Fruit fly (Drosophila melanogaster) whole organism, embryonic: ENCODE data around the gene mAcon2.

Experiments used
- Bgb ChIP-seq: fragments of 200-800 bp; sonication (Bioruptor generic); IDR thresholded peaks from 2 replicates; pipeline ENCODE4 v1.3.6; 2022; ENCODE audit warnings: missing biosample characterization, missing genetic modification characterization; ENCODE audit not compliant: partially characterized antibody
- CG12769 ChIP-seq: fragments of 200-800 bp; sonication (Bioruptor generic); optimal IDR thresholded peaks from 2 replicates; lab custom pipeline; 2019; ENCODE audit warnings: missing biosample characterization, mild to moderate bottlenecking, missing genetic modification characterization, moderate library complexity
- CG14710 ChIP-seq: fragments of 200-800 bp; sonication (Bioruptor generic); optimal IDR thresholded peaks from 3 replicates; lab custom pipeline; 2019; ENCODE audit warnings: missing biosample characterization, mild to moderate bottlenecking, missing genetic modification characterization, moderate library complexity
- CG2712 ChIP-seq: fragments of 200-800 bp; optimal IDR thresholded peaks from 3 replicates; lab custom pipeline; 2019; ENCODE audit warnings: missing biosample characterization, mild to moderate bottlenecking, missing genetic modification characterization, moderate library complexity
- CG31388 ChIP-seq: fragments of 200-800 bp; sonication (Bioruptor generic); optimal IDR thresholded peaks from 2 replicates; lab custom pipeline; 2016; ENCODE audit warnings: missing biosample characterization, missing genetic modification characterization
- CG32772 ChIP-seq: fragments of 200-800 bp; sonication (Bioruptor generic); IDR thresholded peaks from 2 replicates; pipeline ENCODE4 v1.3.6; 2022; ENCODE audit warnings: missing biosample characterization, missing genetic modification characterization
- CG3281 ChIP-seq: fragments of 200-800 bp; sonication (Bioruptor generic); optimal IDR thresholded peaks from 3 replicates; lab custom pipeline; 2017; ENCODE audit warnings: missing biosample characterization, mild to moderate bottlenecking, missing genetic modification characterization
- CG33213 ChIP-seq: fragments of 200-800 bp; sonication (Bioruptor generic); optimal IDR thresholded peaks from 3 replicates; lab custom pipeline; 2016; ENCODE audit warnings: missing biosample characterization, missing genetic modification characterization
- CG34376 ChIP-seq: fragments of 200-800 bp; sonication (Bioruptor generic); optimal IDR thresholded peaks from 2 replicates; lab custom pipeline; 2018; ENCODE audit warnings: missing biosample characterization, mild to moderate bottlenecking, missing genetic modification characterization
- CG3838 ChIP-seq: fragments of 200-800 bp; sonication (Bioruptor generic); optimal IDR thresholded peaks from 3 replicates; lab custom pipeline; 2016; ENCODE audit warnings: missing biosample characterization, missing genetic modification characterization
- CG3995 ChIP-seq: fragments of 200-800 bp; sonication (Bioruptor generic); optimal IDR thresholded peaks from 3 replicates; lab custom pipeline; 2016; ENCODE audit warnings: missing biosample characterization, missing genetic modification characterization
- CG5953 ChIP-seq: fragments of 200-800 bp; sonication (Bioruptor generic); IDR thresholded peaks from 2 replicates; pipeline ENCODE4 v1.3.6; 2022; ENCODE audit warnings: missing biosample characterization, missing genetic modification characterization
- CG8359 ChIP-seq: fragments of 200-800 bp; sonication (Bioruptor generic); optimal IDR thresholded peaks from 2 replicates; lab custom pipeline; 2017; ENCODE audit warnings: missing biosample characterization, mild to moderate bottlenecking, missing genetic modification characterization, borderline replicate concordance
- D ChIP-seq, 2 experiments: fragments of 200-800 bp in 1 of 2; fragments of >200 bp in 1 of 2; sonication (Bioruptor generic) in 1 of 2; optimal IDR thresholded peaks; 2 replicates in 1 of 2; 3 replicates in 1 of 2; lab custom pipeline; 2017; ENCODE audit warnings: mild to moderate bottlenecking in 1 of 2, missing biosample characterization in 1 of 2, missing genetic modification characterization in 1 of 2, missing genetic modification reagents in 1 of 2
- Dbx ChIP-seq: fragments of 200-800 bp; sonication (Bioruptor generic); IDR thresholded peaks from 3 replicates; pipeline ENCODE4 v1.3.6; 2022; ENCODE audit warnings: missing biosample characterization, missing genetic modification characterization
- Dip3 ChIP-seq: fragments of 200-800 bp; sonication (Bioruptor generic); optimal IDR thresholded peaks from 3 replicates; lab custom pipeline; 2016; ENCODE audit warnings: missing biosample characterization, missing genetic modification characterization
- Fer3 ChIP-seq: fragments of 200-800 bp; sonication (Bioruptor generic); optimal IDR thresholded peaks from 2 replicates; lab custom pipeline; 2018; ENCODE audit warnings: missing biosample characterization, mild to moderate bottlenecking, missing genetic modification characterization, moderate library complexity
- HmgD ChIP-seq: fragments of 200-800 bp; sonication (Bioruptor generic); optimal IDR thresholded peaks from 3 replicates; lab custom pipeline; 2016; ENCODE audit warnings: missing biosample characterization, missing genetic modification characterization
- Lim3 ChIP-seq: fragments of 200-800 bp; sonication (Bioruptor generic); IDR thresholded peaks from 2 replicates; pipeline ENCODE4 v1.3.6; 2022; ENCODE audit warnings: missing biosample characterization, missing genetic modification characterization
- TFAM ChIP-seq: fragments of 200-800 bp; sonication (Bioruptor generic); optimal IDR thresholded peaks from 2 replicates; lab custom pipeline; 2017; ENCODE audit warnings: missing biosample characterization, missing genetic modification characterization, inconsistent platforms
- Trl ChIP-seq, 3 experiments: fragments of >200 bp in 2 of 3; fragments of 200-800 bp in 1 of 3; sonication (Bioruptor generic) in 1 of 3; optimal IDR thresholded peaks; 2 replicates in 1 of 3; 3 replicates in 2 of 3; lab custom pipeline; 2016 to 2017; ENCODE audit warnings: missing biosample characterization in 1 of 3, missing genetic modification characterization in 1 of 3
- amos ChIP-seq: fragments of 200-800 bp; sonication (Bioruptor generic); IDR thresholded peaks from 2 replicates; pipeline ENCODE4 v1.3.6; 2022; ENCODE audit warnings: missing biosample characterization, missing genetic modification characterization; ENCODE audit not compliant: partially characterized antibody
- aop ChIP-seq: fragments of 200-800 bp; sonication (Bioruptor generic); IDR thresholded peaks from 2 replicates; pipeline ENCODE4 v1.3.6; 2022; ENCODE audit warnings: missing biosample characterization, missing genetic modification characterization
- ash1 ChIP-seq: fragments of 200-800 bp; sonication (Bioruptor generic); optimal IDR thresholded peaks from 2 replicates; lab custom pipeline; 2018; ENCODE audit warnings: missing biosample characterization, mild to moderate bottlenecking, missing genetic modification characterization
- cato ChIP-seq: fragments of 200-800 bp; sonication (Bioruptor generic); optimal IDR thresholded peaks from 2 replicates; lab custom pipeline; 2016; ENCODE audit warnings: missing biosample characterization, missing genetic modification characterization, borderline replicate concordance
- caup ChIP-seq: fragments of 200-800 bp; sonication (Bioruptor generic); optimal IDR thresholded peaks from 3 replicates; lab custom pipeline; 2017; ENCODE audit warnings: missing biosample characterization, mild to moderate bottlenecking, missing genetic modification characterization, moderate library complexity; ENCODE audit not compliant: severe bottlenecking
- chinmo ChIP-seq: fragments of 200-800 bp; sonication (Bioruptor generic); IDR thresholded peaks from 4 replicates; pipeline ENCODE4 v1.3.6; 2022; ENCODE audit warnings: missing biosample characterization, missing genetic modification characterization; ENCODE audit not compliant: partially characterized antibody
- en ChIP-seq: fragments of 200-800 bp; sonication (Bioruptor generic); optimal IDR thresholded peaks from 2 replicates; lab custom pipeline; 2016; ENCODE audit warnings: missing biosample characterization, missing genetic modification characterization
- exex ChIP-seq: fragments of 200-800 bp; sonication (Bioruptor generic); optimal IDR thresholded peaks from 4 replicates; lab custom pipeline; 2018; ENCODE audit warnings: missing biosample characterization, mild to moderate bottlenecking, missing genetic modification characterization, moderate library complexity
- fd96Cb ChIP-seq: fragments of 200-800 bp; sonication (Bioruptor generic); optimal IDR thresholded peaks from 2 replicates; lab custom pipeline; 2018; ENCODE audit warnings: missing biosample characterization, mild to moderate bottlenecking, missing genetic modification characterization, moderate library complexity
- gem ChIP-seq: fragments of 200-800 bp; sonication (Bioruptor generic); optimal IDR thresholded peaks from 2 replicates; lab custom pipeline; 2019; ENCODE audit warnings: missing biosample characterization, mild to moderate bottlenecking, missing genetic modification characterization, moderate library complexity
- hbn ChIP-seq: fragments of 200-800 bp; sonication (Bioruptor generic); IDR thresholded peaks from 2 replicates; pipeline ENCODE4 v1.3.6; 2022; ENCODE audit warnings: missing biosample characterization, missing genetic modification characterization; ENCODE audit not compliant: partially characterized antibody
- lab ChIP-seq: fragments of 200-800 bp; sonication (Bioruptor generic); optimal IDR thresholded peaks from 3 replicates; lab custom pipeline; 2017; ENCODE audit warnings: missing biosample characterization, missing genetic modification characterization, mild to moderate bottlenecking, moderate library complexity, missing genetic modification reagents
- mirr ChIP-seq: fragments of 200-800 bp; sonication (Bioruptor generic); optimal IDR thresholded peaks from 3 replicates; lab custom pipeline; 2018; ENCODE audit warnings: missing biosample characterization, mild to moderate bottlenecking, missing genetic modification characterization
- row ChIP-seq: fragments of 200-800 bp; sonication (Bioruptor generic); IDR thresholded peaks from 3 replicates; pipeline ENCODE4 v1.3.6; 2022; ENCODE audit warnings: missing biosample characterization, missing genetic modification characterization
- run ChIP-seq: fragments of 200-800 bp; sonication (Bioruptor generic); optimal IDR thresholded peaks from 3 replicates; lab custom pipeline; 2018; ENCODE audit warnings: missing biosample characterization, mild to moderate bottlenecking, missing genetic modification characterization

The mAcon2 gene

DNA sequence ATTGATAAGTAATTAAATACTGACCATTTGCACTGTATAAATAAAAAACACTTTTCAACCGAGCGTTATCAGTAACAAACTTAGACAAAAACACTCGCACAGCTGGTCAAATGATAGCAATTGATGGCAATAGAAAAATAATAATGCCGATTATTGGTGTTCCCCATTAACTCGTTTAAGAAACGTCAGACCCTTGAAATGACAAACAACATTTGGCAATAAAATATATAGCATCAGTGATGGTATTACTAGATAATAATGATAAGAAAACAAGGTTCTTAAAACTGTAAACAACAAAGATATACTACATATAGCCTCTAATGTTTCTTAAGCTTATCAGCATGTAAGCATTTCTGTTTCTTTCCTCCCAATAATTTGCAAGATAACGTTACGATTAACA lies 10.6 kb upstream of the mAcon2 start (continued):
- TF ChIP-seq CG12769 (tag; lab: Kevin White, UChicago): no peak
- no peak for TF ChIP-seq gem (tag; lab: Kevin White, UChicago)
- peak; percentile 8 for TF ChIP-seq CG3281 (GFP tag; lab: Kevin White, UChicago)
- TF ChIP-seq Dip3 (GFP tag; lab: Kevin White, UChicago): no peak
- TF ChIP-seq aop (GFP tag; lab: Robert Waterston, UW): no peak
- TF ChIP-seq CG14710 (tag; lab: Kevin White, UChicago): no peak
- no peak for TF ChIP-seq CG5953 (GFP tag; lab: Robert Waterston, UW)
- no peak for TF ChIP-seq caup (GFP tag; lab: Kevin White, UChicago)
- TF ChIP-seq CG33213 (GFP tag; lab: Kevin White, UChicago): no peak
- TF ChIP-seq CG32772 (GFP tag; lab: Robert Waterston, UW): no peak
- TF ChIP-seq Dbx (GFP tag; lab: Robert Waterston, UW): no peak
- TF ChIP-seq fd96Cb (tag; lab: Kevin White, UChicago): no peak
- TF ChIP-seq ash1 (GFP tag; lab: Kevin White, UChicago): no peak
- TF ChIP-seq TFAM: no peak
- TF ChIP-seq Bgb (GFP tag; lab: Robert Waterston, UW): no peak
- no peak for TF ChIP-seq Lim3
- no peak for TF ChIP-seq D (optimal IDR thresholded peaks at IDR 0.05; lab: Kevin White, UChicago)
- TF ChIP-seq D (GFP tag; optimal IDR thresholded peaks at IDR 0.05; lab: Kevin White, UChicago): no peak
- no peak for TF ChIP-seq CG8359
- no peak for TF ChIP-seq cato (GFP tag; lab: Kevin White, UChicago)
- peak; percentile 42 for TF ChIP-seq mirr
- TF ChIP-seq en (GFP tag; lab: Kevin White, UChicago): no peak
- no peak for TF ChIP-seq CG2712 (tag; lab: Kevin White, UChicago)
- no peak for TF ChIP-seq CG3838

DNA sequence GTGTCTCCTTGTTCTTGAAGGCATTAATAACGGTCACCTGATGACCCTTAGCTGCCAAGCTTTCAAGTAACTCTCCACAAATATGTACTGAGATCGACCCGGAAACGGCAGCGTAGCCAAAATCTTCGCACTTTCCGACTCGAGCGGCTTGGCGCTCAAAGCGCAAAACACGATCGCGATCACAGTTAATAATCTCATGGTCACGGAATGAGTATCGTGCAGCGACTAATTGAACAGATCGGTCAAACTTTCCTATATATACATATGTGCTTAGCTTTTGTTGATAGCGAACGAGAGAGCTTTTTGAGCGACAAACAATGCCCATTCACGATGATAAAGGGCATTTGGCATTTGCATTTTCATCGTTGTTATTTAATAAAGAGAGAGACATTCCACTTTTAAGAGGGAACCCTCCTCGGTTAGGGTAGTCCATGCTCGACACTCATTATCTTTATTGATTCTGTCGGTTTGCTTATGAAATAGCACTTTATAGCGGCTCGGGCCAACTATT lies 8.8 kb upstream of the mAcon2 start, which contains the start of gene Ugt35C1:
Ugt35C1 (minus strand) TSS at position 213 of the 511 bp plus-strand sequence.
- TF ChIP-seq chinmo (GFP tag; lab: Robert Waterston, UW) (0 out of 4 replicates have a peak, but pooled peaks have one; percentile 22), hbn (GFP tag; lab: Robert Waterston, UW) (no peak), Trl (optimal IDR thresholded peaks at IDR 0.05; lab: Kevin White, UChicago) (peak in 1 of 2 experiments; percentile 15), Trl (GFP tag; optimal IDR thresholded peaks at IDR 0.05; lab: Kevin White, UChicago) (no peak), CG34376 (GFP tag; lab: Kevin White, UChicago) (peak; percentile 33), Fer3 (no peak), exex (tag; lab: Kevin White, UChicago) (peak; percentile 46), CG31388 (GFP tag; lab: Kevin White, UChicago) (no peak), lab (peak; percentile 16), CG3995 (peak; percentile 67), amos (GFP tag; lab: Robert Waterston, UW) (peak; percentile 11; the same call in 1 of the 2 replicates)

DNA sequence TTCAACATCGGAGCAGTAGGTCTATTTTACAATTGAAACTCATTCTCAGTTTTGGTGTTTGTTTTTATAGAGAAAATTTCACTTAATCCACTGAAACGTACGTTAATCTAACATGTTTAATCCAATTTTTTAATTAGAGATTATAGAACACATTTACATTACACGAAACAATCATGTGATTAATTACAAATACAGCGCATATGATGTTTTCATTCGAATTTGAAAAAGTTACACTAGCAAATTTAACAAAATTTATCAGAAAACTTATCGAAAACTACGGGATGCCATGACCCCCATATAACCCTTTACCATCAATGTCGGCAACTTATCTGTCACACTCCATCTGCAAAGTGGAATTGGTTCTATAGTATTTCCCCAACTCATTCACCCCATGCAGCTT lies 8.2 kb downstream of the mAcon2 start, which contains the start of gene CheA86a:
CheA86a (minus strand) TSS at position 101 of the 400 bp plus-strand sequence.
- no peak for TF ChIP-seq amos (GFP tag; lab: Robert Waterston, UW)
- TF ChIP-seq row (GFP tag; lab: Robert Waterston, UW): no peak
- no peak for TF ChIP-seq gem (tag; lab: Kevin White, UChicago)
- no peak for TF ChIP-seq run (tag; lab: Kevin White, UChicago)
- no peak for TF ChIP-seq HmgD (GFP tag; lab: Kevin White, UChicago)
